Fruit fly (Drosophila melanogaster): Measurements from ENCODE around the gene Noc1.

Noc1 gene

dm6 chr3L:11123088-11123487, 48.5 kb downstream of the Noc1 start, which contains the start of the genes Ufd1 and NaPi-III (continued):
- TF ChIP-seq CG12299 (tag; optimal IDR thresholded peaks at IDR 0.05) (no peak), CG15479 (GFP tag; optimal IDR thresholded peaks at IDR 0.05) (peak; percentile 68), dan (GFP tag; IDR thresholded peaks at IDR 0.05) (no peak), cg (GFP tag; optimal IDR thresholded peaks at IDR 0.05) (no peak), B-H2 (GFP tag; optimal IDR thresholded peaks at IDR 0.05) (peak; percentile 64), CG1647 (GFP tag; optimal IDR thresholded peaks at IDR 0.05) (no peak), CG14860 (GFP tag; IDR thresholded peaks at IDR 0.05; ENCODE audit: partially characterized antibody) (peak; percentile 64), CG9817 (tag; optimal IDR thresholded peaks at IDR 0.05) (peak; percentile 15), stwl (tag; optimal IDR thresholded peaks at IDR 0.05) (peak; percentile 83), CG6765 (GFP tag; optimal IDR thresholded peaks at IDR 0.05) (no peak), CG8944 (GFP tag; optimal IDR thresholded peaks at IDR 0.05) (peak; percentile 36), Max (GFP tag; optimal IDR thresholded peaks at IDR 0.05) (no peak), Mrtf (GFP tag; IDR thresholded peaks at IDR 0.05) (no peak), CG4854 (GFP tag; optimal IDR thresholded peaks at IDR 0.05) (no peak), Dll (GFP tag; IDR thresholded peaks at IDR 0.05; ENCODE audit: partially characterized antibody) (peak; percentile 85), CG9437 (GFP tag; optimal IDR thresholded peaks at IDR 0.05) (peak; percentile 14), disco-r (GFP tag; optimal IDR thresholded peaks at IDR 0.05) (no peak), Scr (GFP tag; IDR thresholded peaks at IDR 0.05; ENCODE audit: partially characterized antibody) (peak; percentile 81), slbo (GFP tag; IDR thresholded peaks at IDR 0.05) (peak; percentile 76), ci (GFP tag; IDR thresholded peaks at IDR 0.05) (peak; percentile 48; the same call in 1 of the 3 replicates), Xbp1 (GFP tag; optimal IDR thresholded peaks at IDR 0.05) (peak; percentile 40), hbn (GFP tag; IDR thresholded peaks at IDR 0.05; ENCODE audit: partially characterized antibody) (peak; percentile 84), HmgZ (tag; optimal IDR thresholded peaks at IDR 0.05) (peak; percentile 91), wor (GFP tag; IDR thresholded peaks at IDR 0.05) (no peak), nau (GFP tag; optimal IDR thresholded peaks at IDR 0.05) (no peak), CG14050 (GFP tag; IDR thresholded peaks at IDR 0.05) (no peak), Poxn (GFP tag; IDR thresholded peaks at IDR 0.05) (no peak), sr (GFP tag; IDR thresholded peaks at IDR 0.05) (no peak), ro (GFP tag; IDR thresholded peaks at IDR 0.05) (no peak), Pdp1 (GFP tag; optimal IDR thresholded peaks at IDR 0.05) (peak in 1 of 2 experiments; percentile 74), crc (GFP tag; optimal IDR thresholded peaks at IDR 0.05) (no peak), Nf-YC (tag; optimal IDR thresholded peaks at IDR 0.05) (no peak), CG3281 (GFP tag; optimal IDR thresholded peaks at IDR 0.05) (no peak), corto (GFP tag; optimal IDR thresholded peaks at IDR 0.05) (no peak), ash1 (GFP tag; optimal IDR thresholded peaks at IDR 0.05) (no peak), NC2α (GFP tag; optimal IDR thresholded peaks at IDR 0.05) (no peak), CG6791 (GFP tag; IDR thresholded peaks at IDR 0.05; ENCODE audit: partially characterized antibody) (peak; percentile 90), Doc3 (GFP tag; IDR thresholded peaks at IDR 0.05; ENCODE audit: partially characterized antibody) (peak; percentile 67), Sox100B (GFP tag; optimal IDR thresholded peaks at IDR 0.05) (no peak), tx (GFP tag; optimal IDR thresholded peaks at IDR 0.05) (peak; percentile 41), CG1233 (GFP tag; optimal IDR thresholded peaks at IDR 0.05) (no peak), insv (GFP tag; optimal IDR thresholded peaks at IDR 0.05) (peak in 1 of 2 experiments; percentile 72), Hmr (GFP tag; optimal IDR thresholded peaks at IDR 0.05) (peak; percentile 90), seq (GFP tag; IDR thresholded peaks at IDR 0.05) (no peak), mld (GFP tag; IDR thresholded peaks at IDR 0.05; ENCODE audit: partially characterized antibody) (no peak), gfzf (GFP tag; optimal IDR thresholded peaks at IDR 0.05) (peak; percentile 98), Dad (GFP tag; optimal IDR thresholded peaks at IDR 0.05) (peak; percentile 59), CG11093 (GFP tag; IDR thresholded peaks at IDR 0.05) (no peak), lmd (GFP tag; IDR thresholded peaks at IDR 0.05) (peak; percentile 20; the same call in 1 of the 2 replicates), CG1602 (GFP tag; optimal IDR thresholded peaks at IDR 0.05) (no peak), Antp (GFP tag; optimal IDR thresholded peaks at IDR 0.05) (peak; percentile 10)
